Worm (Caenorhabditis elegans): ENCODE results near the gene pfkb-1.2.

DNA sequence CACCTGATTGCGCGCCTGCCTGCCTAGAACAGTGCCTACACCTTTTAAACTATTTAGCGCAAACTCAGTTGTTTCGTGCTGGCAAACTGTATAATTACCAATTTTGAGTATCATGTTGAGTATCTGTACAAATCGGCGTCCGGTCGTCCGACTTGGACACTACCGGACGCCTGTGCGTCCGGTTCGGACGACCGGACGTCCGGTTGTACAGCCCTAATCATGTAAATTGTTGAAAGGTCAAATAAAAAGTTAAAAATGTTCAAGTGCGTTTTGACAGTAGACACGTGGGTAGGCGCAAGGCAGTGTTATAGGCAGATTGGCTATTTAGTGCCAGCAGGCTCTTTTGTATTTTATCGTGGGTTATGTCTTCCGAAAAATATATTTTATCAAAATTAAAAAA, 8.2 kb downstream of the pfkb-1.2 start:
- TF ChIP-seq madf-5 (GFP tag; IDR thresholded peaks at IDR 0.05) = no peak
- no peak for TF ChIP-seq zfp-2 (tag; optimal IDR thresholded peaks at IDR 0.05)
- TF ChIP-seq fkh-10 (GFP tag; optimal IDR thresholded peaks at IDR 0.05) = no peak
- no peak for TF ChIP-seq lin-13 (GFP tag; optimal IDR thresholded peaks at IDR 0.05)
- TF ChIP-seq lin-39 (tag; optimal IDR thresholded peaks at IDR 0.05) = no peak
- TF ChIP-seq unc-62 (GFP tag; optimal IDR thresholded peaks at IDR 0.05 in 1 of 2) = no peak
- TF ChIP-seq unc-62 (tag; optimal IDR thresholded peaks at IDR 0.05) = no peak
- no peak for TF ChIP-seq F26F4.8 (GFP tag; conservative IDR thresholded peaks at IDR 0.05)
- no peak for TF ChIP-seq attf-4 (tag; optimal IDR thresholded peaks at IDR 0.05)
- TF ChIP-seq nhr-76 (tag; optimal IDR thresholded peaks at IDR 0.05) = no peak
- no peak for TF ChIP-seq lin-15B (tag; optimal IDR thresholded peaks at IDR 0.05)
- TF ChIP-seq dpl-1 (GFP tag; optimal IDR thresholded peaks at IDR 0.05) = no peak

All from whole organism, L4 larva.